Fruit fly (Drosophila melanogaster) whole organism, prepupa: Measurements from ENCODE around the gene TSG101.

ENCODE experiments used
- CG3032 ChIP-seq: fragments of 200-800 bp; optimal IDR thresholded peaks from 2 replicates; lab custom pipeline; 2019; ENCODE audit warnings: missing biosample characterization, mild to moderate bottlenecking, missing genetic modification characterization, moderate library complexity
- CG32006 ChIP-seq: fragments of 200-800 bp; sonication (Bioruptor generic); optimal IDR thresholded peaks from 3 replicates; lab custom pipeline; 2017; ENCODE audit warnings: missing biosample characterization, mild to moderate bottlenecking, missing genetic modification characterization
- CG7368 ChIP-seq: fragments of 200-800 bp; sonication (Bioruptor generic); optimal IDR thresholded peaks from 3 replicates; lab custom pipeline; 2016; ENCODE audit warnings: missing biosample characterization, missing genetic modification characterization
- CG8119 ChIP-seq: fragments of 200-800 bp; sonication (Bioruptor generic); IDR thresholded peaks from 3 replicates; pipeline ENCODE4 v1.3.6; 2022; ENCODE audit warnings: missing biosample characterization, missing genetic modification characterization
- Eip75B ChIP-seq: fragments of 200-800 bp; sonication (Bioruptor generic); optimal IDR thresholded peaks from 3 replicates; lab custom pipeline; 2016; ENCODE audit warnings: missing biosample characterization, missing genetic modification characterization
- Gug ChIP-seq: fragments of 200-800 bp; sonication (Bioruptor generic); IDR thresholded peaks from 2 replicates; pipeline ENCODE4 v1.3.6; 2022; ENCODE audit warnings: missing biosample characterization, missing genetic modification characterization
- OdsH ChIP-seq: fragments of 200-800 bp; sonication (Bioruptor generic); optimal IDR thresholded peaks from 3 replicates; lab custom pipeline; 2016; ENCODE audit warnings: missing biosample characterization, missing genetic modification characterization
- cyc ChIP-seq: fragments of 200-800 bp; sonication (Bioruptor generic); optimal IDR thresholded peaks from 3 replicates; lab custom pipeline; 2016; ENCODE audit warnings: missing biosample characterization, missing genetic modification characterization
- dsx ChIP-seq: fragments of 200-800 bp; optimal IDR thresholded peaks from 3 replicates; lab custom pipeline; 2019; ENCODE audit warnings: missing biosample characterization, mild to moderate bottlenecking, missing genetic modification characterization, moderate library complexity; ENCODE audit not compliant: poor library complexity, severe bottlenecking
- fd59A ChIP-seq: fragments of 200-800 bp; sonication (Bioruptor generic); optimal IDR thresholded peaks from 2 replicates; lab custom pipeline; 2017; ENCODE audit warnings: missing biosample characterization, mild to moderate bottlenecking, missing genetic modification characterization, missing genetic modification reagents

DNA sequence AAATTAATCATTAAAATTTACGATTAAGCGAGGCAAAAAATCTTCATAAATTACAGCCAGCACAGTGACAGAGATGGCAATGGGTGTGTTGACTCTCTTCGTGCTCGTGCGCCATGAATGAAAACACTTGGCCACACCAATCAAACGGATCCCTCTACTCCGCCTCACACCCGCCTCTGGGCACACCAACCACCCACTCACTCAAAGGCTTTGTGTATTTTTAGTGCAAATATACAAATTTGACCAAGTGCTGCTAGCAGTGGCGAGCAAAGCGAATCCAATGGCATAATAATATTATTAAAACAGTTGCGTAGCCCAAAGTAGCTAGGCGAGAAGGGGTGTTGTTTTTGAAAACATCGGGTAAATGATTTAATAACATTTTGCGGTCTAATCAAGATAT, 47.5 kb downstream of the TSG101 start:
- TF ChIP-seq CG3032 (tag; lab: Kevin White, UChicago) = no peak
- no peak for TF ChIP-seq CG32006
- TF ChIP-seq Gug (GFP tag; lab: Robert Waterston, UW) = no peak
- no peak for TF ChIP-seq Eip75B
- no peak for TF ChIP-seq cyc (GFP tag; lab: Kevin White, UChicago)
- TF ChIP-seq CG8119 (GFP tag; lab: Robert Waterston, UW) = no peak
- TF ChIP-seq fd59A (GFP tag; lab: Kevin White, UChicago) = no peak
- TF ChIP-seq CG7368 = no peak
- no peak for TF ChIP-seq dsx (GFP tag; lab: Kevin White, UChicago)
- no peak for TF ChIP-seq OdsH (GFP tag; lab: Kevin White, UChicago)
